Fruit fly (Drosophila melanogaster) whole organism, embryonic: ENCODE results near the gene Tengl1.

Experiments used
- Atf6 ChIP-seq: fragments of 200-800 bp; sonication (Bioruptor generic); IDR thresholded peaks from 2 replicates; pipeline ENCODE4 v1.3.6; 2022; ENCODE audit warnings: missing biosample characterization, missing genetic modification characterization
- CG17186 ChIP-seq: fragments of 200-800 bp; sonication (Bioruptor generic); optimal IDR thresholded peaks from 3 replicates; lab custom pipeline; 2017; ENCODE audit warnings: missing biosample characterization, missing genetic modification reagents, missing genetic modification characterization
- CG9876 ChIP-seq: fragments of 200-800 bp; sonication (Bioruptor generic); optimal IDR thresholded peaks from 2 replicates; lab custom pipeline; 2016; ENCODE audit warnings: missing biosample characterization, missing genetic modification characterization
- Rfx ChIP-seq: fragments of 200-800 bp; sonication (Bioruptor generic); IDR thresholded peaks from 2 replicates; pipeline ENCODE4 v1.3.6; 2022; ENCODE audit warnings: missing biosample characterization, missing genetic modification characterization
- Sin3A ChIP-seq: fragments of >200 bp; optimal IDR thresholded peaks from 2 replicates; lab custom pipeline; 2018
- ab ChIP-seq: fragments of 200-800 bp; sonication (Bioruptor generic); optimal IDR thresholded peaks from 2 replicates; lab custom pipeline; 2016; ENCODE audit warnings: missing biosample characterization, missing genetic modification characterization
- odd ChIP-seq: fragments of 200-800 bp; sonication (Bioruptor generic); optimal IDR thresholded peaks from 2 replicates; lab custom pipeline; 2017; ENCODE audit warnings: missing biosample characterization, mild to moderate bottlenecking, missing genetic modification characterization
- slbo ChIP-seq: fragments of 200-800 bp; sonication (Bioruptor generic); IDR thresholded peaks from 2 replicates; pipeline ENCODE4 v1.3.6; 2022; ENCODE audit warnings: missing biosample characterization, missing genetic modification characterization

DNA sequence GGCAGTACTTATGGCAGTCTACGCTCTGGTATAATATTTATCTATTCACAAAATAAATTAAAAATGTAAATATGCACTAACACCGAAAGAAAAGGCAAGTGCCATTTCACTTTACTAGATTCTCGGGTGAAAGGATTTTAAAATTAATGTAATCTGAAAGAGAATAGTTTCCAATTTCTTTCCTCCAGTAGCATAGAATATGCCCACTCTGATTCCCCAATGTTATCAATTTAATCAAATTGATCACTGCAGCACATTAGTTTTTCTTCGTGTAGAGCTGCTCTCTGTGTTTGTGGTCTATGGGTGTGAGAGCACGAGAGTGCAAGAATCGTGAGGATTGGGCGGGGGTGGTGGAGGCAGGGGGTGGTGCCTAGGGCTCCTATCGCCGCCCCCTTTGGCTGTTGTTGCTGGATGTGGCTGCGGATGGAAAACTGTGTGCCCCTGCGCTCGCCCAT is 39.3 kb downstream of the Tengl1 start:
- TF ChIP-seq odd (GFP tag; lab: Kevin White, UChicago): peak; percentile 75
- TF ChIP-seq CG17186 (GFP tag; lab: Kevin White, UChicago): peak; percentile 71
- no peak for TF ChIP-seq Atf6 (GFP tag; lab: Robert Waterston, UW)
- 0 out of 2 replicates have a peak, but pooled peaks have one; percentile 24 for TF ChIP-seq Rfx (GFP tag; lab: Robert Waterston, UW)
- TF ChIP-seq ab (GFP tag; lab: Kevin White, UChicago): peak; percentile 57
- TF ChIP-seq Sin3A (lab: Kevin White, UChicago): no peak
- peak; percentile 10 for TF ChIP-seq CG9876 (GFP tag; lab: Kevin White, UChicago)
- TF ChIP-seq slbo (GFP tag; lab: Robert Waterston, UW): 0 out of 2 replicates have a peak, but pooled peaks have one; percentile 25
